Worm (Caenorhabditis elegans): Measurements from ENCODE around the gene klp-19.

The klp-19 gene

DNA sequence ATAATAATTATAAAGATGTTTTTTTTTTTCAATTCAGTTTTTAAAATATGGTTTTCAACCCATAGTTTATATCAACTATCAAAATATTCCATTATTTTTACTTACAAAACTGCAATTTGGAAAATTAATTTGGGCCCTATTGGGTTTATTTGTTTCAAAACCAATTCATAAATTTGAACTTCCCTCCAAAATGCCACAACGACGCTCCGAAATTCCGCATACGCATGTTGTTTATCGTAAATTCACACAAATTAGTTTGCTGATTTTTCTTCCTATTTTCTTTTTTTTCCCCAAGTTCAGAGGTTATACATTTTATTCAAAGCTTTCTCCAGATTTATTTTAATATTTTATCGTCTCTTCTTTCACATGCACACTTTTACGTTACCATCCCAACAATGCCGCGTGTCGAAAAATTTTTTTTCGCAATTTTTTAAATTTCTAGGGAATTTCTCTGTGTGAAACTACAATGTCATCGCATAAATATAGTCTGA, 50.6 kb downstream of the klp-19 start, which contains the start of gene F56A8.3:
F56A8.3 (plus strand) TSS at position 441 of the 491 bp plus-strand sequence.
- TF ChIP-seq attf-6 (GFP tag; IDR thresholded peaks at IDR 0.05) (no peak), dpl-1 (GFP tag; optimal IDR thresholded peaks at IDR 0.05) (peak; percentile 83), lin-54 (GFP tag; optimal IDR thresholded peaks at IDR 0.05) (peak; percentile 91), lin-35 (GFP tag; optimal IDR thresholded peaks at IDR 0.05) (peak in 2 of 3 experiments; percentile 57 to 95), snpc-3.4 (tag; optimal IDR thresholded peaks at IDR 0.05) (peak; percentile 24), zfh-2 (GFP tag; conservative IDR thresholded peaks at IDR 0.05) (no peak), F37B4.10 (GFP tag; IDR thresholded peaks at IDR 0.05) (no peak), attf-3 (GFP tag; conservative IDR thresholded peaks at IDR 0.05) (peak; percentile 96), efl-1 (GFP tag; optimal IDR thresholded peaks at IDR 0.05) (peak; percentile 84), let-607 (tag; optimal IDR thresholded peaks at IDR 0.05) (peak in 1 of 2 experiments; percentile 43)

DNA sequence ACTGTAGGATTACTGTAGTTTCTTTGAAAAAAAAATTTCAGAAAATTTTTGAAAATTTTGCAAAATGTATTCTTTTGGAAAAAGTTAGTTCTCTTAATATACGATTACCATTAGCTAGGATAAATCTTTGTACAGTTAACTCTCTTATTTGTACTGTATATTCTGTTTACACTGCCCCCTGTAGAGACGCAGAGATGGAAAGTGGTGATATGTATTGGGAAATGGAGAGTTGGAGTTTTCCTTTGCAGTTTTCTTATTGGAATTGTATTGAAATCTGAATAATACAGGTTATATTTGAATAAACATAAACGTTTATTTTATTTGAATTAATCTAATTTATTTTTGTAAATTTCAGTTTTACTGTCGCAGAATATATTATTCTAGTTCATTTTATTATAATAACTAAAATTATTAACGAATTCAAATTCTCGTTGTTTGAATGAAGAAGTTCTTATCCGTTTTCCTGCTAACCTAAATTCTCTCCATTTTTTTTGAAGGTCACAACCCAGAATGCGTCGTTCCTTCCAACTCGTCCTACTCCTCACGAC, 52.8 kb downstream of the klp-19 start, which contains the start of gene F56A8.9:
F56A8.9 (plus strand) TSS at position 498 of the 548 bp plus-strand sequence.
- no peak for TF ChIP-seq B0035.1 (tag; optimal IDR thresholded peaks at IDR 0.05)
- TF ChIP-seq hmg-1.2 (GFP tag; IDR thresholded peaks at IDR 0.05), result peak; percentile 42; the same call in 1 of the 2 replicates
- TF ChIP-seq let-607 (tag; optimal IDR thresholded peaks at IDR 0.05), result peak in 1 of 2 experiments; percentile 73

Data from whole organism, young adult.